Worm (Caenorhabditis elegans): ENCODE data around the gene acd-4.
A peak's percentile ranks its signal among the peaks of the same experiment; 100 is the strongest.

Gene acd-4

ce11 chrV:8681050-8681449, 43.0 kb downstream of the acd-4 start, which contains the start of gene ZC190.2:
TSS of gene ZC190.2 (plus strand) at chrV:8681350.
- TF ChIP-seq elt-3 (tag; optimal IDR thresholded peaks at IDR 0.05) (no peak), elt-2 (tag; optimal IDR thresholded peaks at IDR 0.05) (no peak), nhr-11 (tag; optimal IDR thresholded peaks at IDR 0.05) (no peak), nhr-25 (tag; optimal IDR thresholded peaks at IDR 0.05) (no peak)

DNA sequence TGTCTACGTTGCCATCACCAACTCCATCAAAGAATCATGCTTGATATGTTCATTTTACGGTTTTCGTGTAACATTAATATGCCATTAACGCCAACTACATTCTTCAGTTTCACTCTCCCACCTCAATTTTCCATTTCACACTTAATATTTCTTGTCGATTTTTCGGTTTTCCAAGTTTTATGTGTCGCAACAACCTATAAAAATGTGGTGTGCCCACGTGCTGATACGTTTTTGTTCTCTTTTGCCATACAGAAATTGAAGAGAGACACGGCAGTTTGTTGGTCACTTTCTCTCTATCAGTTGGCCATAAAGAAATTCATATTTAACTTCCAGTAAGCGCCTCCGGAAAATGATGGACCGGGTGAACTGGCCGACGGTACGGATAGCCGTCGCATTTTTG, 44.7 kb downstream of the acd-4 start, which contains the start of gene cln-3.3:
Gene cln-3.3, plus strand, starts transcription at position 334 of the 400 bp plus-strand sequence.
- TF ChIP-seq elt-2 (tag; optimal IDR thresholded peaks at IDR 0.05): peak; percentile 70
- TF ChIP-seq pqm-1 (tag; optimal IDR thresholded peaks at IDR 0.05): peak; percentile 45
- no peak for TF ChIP-seq nhr-76 (tag; optimal IDR thresholded peaks at IDR 0.05)

ce11 chrV:8683787-8684186, 45.8 kb downstream of the acd-4 start:
- TF ChIP-seq ZK546.5 (tag; optimal IDR thresholded peaks at IDR 0.05) (no peak), lsy-12 (tag; optimal IDR thresholded peaks at IDR 0.05) (no peak), unc-62 (GFP tag; optimal IDR thresholded peaks at IDR 0.05) (no peak), ama-1 (optimal IDR thresholded peaks at IDR 0.05) (no peak), snpc-4 (tag; optimal IDR thresholded peaks at IDR 0.05) (no peak), tbx-2 (tag; optimal IDR thresholded peaks at IDR 0.05) (no peak), elt-1 (tag; optimal IDR thresholded peaks at IDR 0.05) (no peak), R02D3.7 (tag; optimal IDR thresholded peaks at IDR 0.05) (no peak), ceh-16 (tag; optimal IDR thresholded peaks at IDR 0.05) (no peak), nhr-67 (tag; optimal IDR thresholded peaks at IDR 0.05) (no peak), fkh-10 (GFP tag; optimal IDR thresholded peaks at IDR 0.05) (no peak), skn-1 (tag; optimal IDR thresholded peaks at IDR 0.05) (no peak)

DNA sequence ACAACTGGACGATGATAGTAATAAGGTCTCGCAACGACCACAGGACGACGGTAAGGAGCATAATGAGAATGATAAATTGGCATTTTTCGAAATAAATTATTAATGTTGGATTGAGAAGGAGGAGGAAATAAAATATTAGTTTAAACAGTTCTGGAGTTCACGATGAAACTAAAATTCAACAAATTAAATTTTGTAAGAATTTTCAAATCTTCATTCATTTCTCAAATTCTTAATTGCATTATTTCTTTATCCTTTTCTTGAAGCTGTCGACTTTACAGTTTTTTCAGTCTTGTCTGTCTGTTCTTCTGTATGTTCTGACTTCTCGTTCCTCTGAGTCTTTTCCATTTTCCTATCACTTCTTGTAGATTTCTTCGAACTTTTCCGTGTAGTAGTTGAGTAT, 48.7 kb downstream of the acd-4 start, which contains the start of gene ZC190.7:
Gene ZC190.7, minus strand, starts transcription at position 101 of the 400 bp plus-strand sequence.
- TF ChIP-seq eor-1 (tag; optimal IDR thresholded peaks at IDR 0.05): no peak
- no peak for TF ChIP-seq elt-3 (tag; optimal IDR thresholded peaks at IDR 0.05)
- TF ChIP-seq egl-27 (tag; optimal IDR thresholded peaks at IDR 0.05): no peak
- no peak for TF ChIP-seq lin-15B (tag; optimal IDR thresholded peaks at IDR 0.05)
- TF ChIP-seq hmg-11 (tag; optimal IDR thresholded peaks at IDR 0.05): no peak
- no peak for TF ChIP-seq nhr-237 (tag; optimal IDR thresholded peaks at IDR 0.05)
- no peak for TF ChIP-seq R02D3.7 (tag; optimal IDR thresholded peaks at IDR 0.05)
- TF ChIP-seq unc-62 (GFP tag; optimal IDR thresholded peaks at IDR 0.05): no peak

- TF ChIP-seq lin-15B (tag; optimal IDR thresholded peaks at IDR 0.05) (no peak), unc-39 (tag; optimal IDR thresholded peaks at IDR 0.05) (no peak), sea-2 (GFP tag; optimal IDR thresholded peaks at IDR 0.05) (no peak), egl-5 (tag; optimal IDR thresholded peaks at IDR 0.05) (no peak)
Measured at ce11 chrV:8687707-8688106, 49.7 kb downstream of the acd-4 start, which contains the start of gene ZC190.8. TSS of gene ZC190.8 (minus strand) at chrV:8687807.

All from whole organism, L3 larva.